Worm (Caenorhabditis elegans): ENCODE data around the gene dlc-4.
A peak's percentile ranks its signal among the peaks of the same experiment; 100 is the strongest.

DNA sequence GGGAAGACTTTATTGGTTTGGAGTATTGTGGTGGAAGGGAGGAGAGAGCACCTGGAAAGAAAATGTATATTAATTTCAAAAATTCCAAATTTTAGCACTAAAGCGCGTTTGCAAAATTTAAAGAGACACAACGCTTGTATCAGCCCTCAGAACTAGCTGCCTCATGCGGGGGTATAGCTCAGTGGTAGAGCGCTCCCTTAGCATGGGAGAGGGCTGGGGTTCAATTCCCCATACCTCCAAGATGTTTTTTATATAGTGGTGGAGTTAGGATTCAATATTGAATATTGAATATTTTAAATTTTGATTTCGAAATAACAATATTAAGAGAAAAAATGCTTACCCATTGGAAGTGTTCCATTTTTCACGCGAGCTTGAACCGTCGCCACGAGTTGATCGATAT lies 44.0 kb upstream of the dlc-4 start:
- peak; percentile 39 for TF ChIP-seq unc-120 (tag; optimal IDR thresholded peaks at IDR 0.05; ENCODE audit: poor library complexity, severe bottlenecking)
- no peak for TF ChIP-seq lin-13 (tag; optimal IDR thresholded peaks at IDR 0.05)
- no peak for TF ChIP-seq nhr-237 (tag; optimal IDR thresholded peaks at IDR 0.05)
- peak; percentile 68 for TF ChIP-seq sptf-1 (tag; optimal IDR thresholded peaks at IDR 0.05)
- TF ChIP-seq nhr-2 (tag; optimal IDR thresholded peaks at IDR 0.05) = no peak

Measured in whole organism, mixed stage, embryonic.